5 fruit fly cellular contexts compared by ENCODE assay signal in the genomic region with DNA sequence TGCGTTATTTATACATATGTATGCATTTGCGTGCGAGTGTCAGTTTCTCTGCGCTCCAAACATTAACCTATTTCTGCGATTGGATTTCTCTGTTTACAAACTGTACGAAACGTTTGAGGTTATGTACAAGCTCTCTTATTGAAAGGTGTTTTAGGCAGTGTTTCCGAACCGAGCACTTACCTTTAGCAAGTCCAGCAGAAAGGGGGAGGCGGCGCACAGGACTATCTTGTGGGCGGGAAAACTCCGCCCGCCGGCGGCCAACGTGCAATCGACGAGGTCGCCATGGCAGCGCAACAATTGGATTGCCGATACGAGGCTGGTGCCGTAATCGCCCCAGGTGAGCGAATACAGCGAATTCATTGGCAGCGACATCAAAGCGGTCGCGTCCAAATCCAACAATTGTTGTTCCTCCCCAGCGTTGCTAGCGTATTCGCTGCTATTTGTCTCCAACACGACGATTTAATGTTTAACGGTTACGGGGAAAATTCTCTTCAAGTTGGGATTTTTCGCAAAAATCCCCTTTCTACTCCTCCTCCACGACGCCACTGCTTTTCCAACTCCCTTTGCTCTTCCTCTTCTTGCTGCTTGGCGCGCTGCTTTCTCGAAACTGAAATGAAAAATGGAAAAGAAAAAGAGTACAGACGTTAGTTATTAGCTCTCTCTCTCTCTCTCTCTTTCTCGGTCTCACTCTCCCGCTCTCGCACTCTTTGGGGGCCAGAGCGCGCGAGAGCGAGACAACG.
TF ChIP-seq lines count a peak whose summit lies in the region.

No protein-coding gene starts in this region.

TF ChIP-seq in whole organism, adult, 20 proteins besides CTCF, POLR2A, EP300 and RAD21 (continued from another document):
- TF ChIP-seq CG5204 (GFP tag; optimal IDR thresholded peaks at IDR 0.05; lab: Kevin White, UChicago) (peak; percentile 90), CG7101 (tag; optimal IDR thresholded peaks at IDR 0.05; lab: Kevin White, UChicago) (peak; percentile 88), toe (GFP tag; optimal IDR thresholded peaks at IDR 0.05; lab: Kevin White, UChicago) (peak; percentile 84), Hr96 (GFP tag; optimal IDR thresholded peaks at IDR 0.05; lab: Kevin White, UChicago) (peak; percentile 88)

TF ChIP-seq in whole organism, embryonic, 481 proteins besides CTCF, POLR2A, EP300 and RAD21 (continued from another document and continues in another):
- TF ChIP-seq CG11093 (GFP tag; IDR thresholded peaks at IDR 0.05; lab: Robert Waterston, UW) = peak; percentile 85; the same call in 2 of the 3 replicates
- TF ChIP-seq cwo (GFP tag; optimal IDR thresholded peaks at IDR 0.05; lab: Kevin White, UChicago) = peak; percentile 79
- peak; percentile 98 for TF ChIP-seq sens (GFP tag; lab: Kevin White, UChicago)
- TF ChIP-seq Doc2 (GFP tag; IDR thresholded peaks at IDR 0.05; lab: Robert Waterston, UW) = no peak; the same call in none of the 2 replicates
- TF ChIP-seq tx (GFP tag; optimal IDR thresholded peaks at IDR 0.05; lab: Kevin White, UChicago) = peak; percentile 89
- TF ChIP-seq da (GFP tag; optimal IDR thresholded peaks at IDR 0.05; lab: Kevin White, UChicago) = peak; percentile 63
- peak; percentile 92 for TF ChIP-seq CG11247 (GFP tag; IDR thresholded peaks at IDR 0.05; lab: Robert Waterston, UW)
- peak; percentile 84 for TF ChIP-seq Nf-YA (GFP tag; IDR thresholded peaks at IDR 0.05; lab: Robert Waterston, UW)
- TF ChIP-seq Doc3 (GFP tag; IDR thresholded peaks at IDR 0.05; lab: Robert Waterston, UW; ENCODE audit: partially characterized antibody) = no peak
- TF ChIP-seq CG6272 (GFP tag; IDR thresholded peaks at IDR 0.05; lab: Robert Waterston, UW) = peak; percentile 81
- TF ChIP-seq ssp (GFP tag; IDR thresholded peaks at IDR 0.05; lab: Robert Waterston, UW) = peak; percentile 76
- peak; percentile 84 for TF ChIP-seq CG4820 (GFP tag; optimal IDR thresholded peaks at IDR 0.05; lab: Kevin White, UChicago)
- peak; percentile 69 for TF ChIP-seq ro (GFP tag; IDR thresholded peaks at IDR 0.05; lab: Robert Waterston, UW)
- peak; percentile 64; the same call in 1 of the 2 replicates for TF ChIP-seq E2f2 (GFP tag; IDR thresholded peaks at IDR 0.05; lab: Robert Waterston, UW)
- peak; percentile 57 for TF ChIP-seq sima (GFP tag; optimal IDR thresholded peaks at IDR 0.05; lab: Kevin White, UChicago)
- peak; percentile 63 for TF ChIP-seq CG12236 (GFP tag; optimal IDR thresholded peaks at IDR 0.05; lab: Kevin White, UChicago)
- TF ChIP-seq MTF-1 (GFP tag; optimal IDR thresholded peaks at IDR 0.05; lab: Kevin White, UChicago; ENCODE audit: borderline replicate concordance) = peak; percentile 82
- 0 out of 2 replicates have a peak, but pooled peaks have one; percentile 57 for TF ChIP-seq danr (GFP tag; IDR thresholded peaks at IDR 0.05; lab: Robert Waterston, UW)
- no peak for TF ChIP-seq unc-4 (GFP tag; IDR thresholded peaks at IDR 0.05; lab: Robert Waterston, UW; ENCODE audit: partially characterized antibody)
- peak; percentile 66 for TF ChIP-seq en (GFP tag; optimal IDR thresholded peaks at IDR 0.05; lab: Kevin White, UChicago)
- peak; percentile 91 for TF ChIP-seq CG8944 (GFP tag; optimal IDR thresholded peaks at IDR 0.05; lab: Kevin White, UChicago)
- TF ChIP-seq CG17328 (GFP tag; IDR thresholded peaks at IDR 0.05; lab: Robert Waterston, UW) = peak; percentile 92
- peak; percentile 64 for TF ChIP-seq CG17829 (tag; optimal IDR thresholded peaks at IDR 0.05; lab: Kevin White, UChicago)
- peak; percentile 60 for TF ChIP-seq Ravus (GFP tag; IDR thresholded peaks at IDR 0.05; lab: Robert Waterston, UW)
- TF ChIP-seq dysf (GFP tag; IDR thresholded peaks at IDR 0.05; lab: Robert Waterston, UW) = peak; percentile 93
- peak; percentile 90 to 92 for TF ChIP-seq dpn (GFP tag; optimal IDR thresholded peaks at IDR 0.05; lab: Kevin White, UChicago)
- peak; percentile 88 for TF ChIP-seq maf-S (GFP tag; optimal IDR thresholded peaks at IDR 0.05; lab: Kevin White, UChicago)
- TF ChIP-seq klu (GFP tag; IDR thresholded peaks at IDR 0.05; lab: Robert Waterston, UW) = peak; percentile 84

TF ChIP-seq in whole organism, prepupa, 60 proteins besides CTCF, POLR2A, EP300 and RAD21 (continued from another document and continues in another):
- peak; percentile 95 for TF ChIP-seq CG8119 (GFP tag; IDR thresholded peaks at IDR 0.05; lab: Robert Waterston, UW)
- peak; percentile 89 for TF ChIP-seq CG11902 (GFP tag; optimal IDR thresholded peaks at IDR 0.05; lab: Kevin White, UChicago)
- peak; percentile 95 for TF ChIP-seq svp (GFP tag; lab: Kevin White, UChicago)
- TF ChIP-seq Sox15 (GFP tag; optimal IDR thresholded peaks at IDR 0.05; lab: Kevin White, UChicago) = peak; percentile 93
- TF ChIP-seq CG32006 (GFP tag; optimal IDR thresholded peaks at IDR 0.05; lab: Kevin White, UChicago) = peak; percentile 95
- peak; percentile 96 for TF ChIP-seq CG6163 (GFP tag; IDR thresholded peaks at IDR 0.05; lab: Robert Waterston, UW)
- peak; percentile 89 for TF ChIP-seq CG34406 (GFP tag; optimal IDR thresholded peaks at IDR 0.05; lab: Kevin White, UChicago)
- peak; percentile 90 for TF ChIP-seq Smox (GFP tag; optimal IDR thresholded peaks at IDR 0.05; lab: Kevin White, UChicago)
- TF ChIP-seq vri (GFP tag; optimal IDR thresholded peaks at IDR 0.05; lab: Kevin White, UChicago) = peak; percentile 86
- TF ChIP-seq CG11762 (GFP tag; optimal IDR thresholded peaks at IDR 0.05; lab: Kevin White, UChicago; ENCODE audit: insufficient read depth) = peak; percentile 91
- peak; percentile 93 for TF ChIP-seq dac (GFP tag; optimal IDR thresholded peaks at IDR 0.05; lab: Kevin White, UChicago)
- TF ChIP-seq dsx (GFP tag; optimal IDR thresholded peaks at IDR 0.05; lab: Kevin White, UChicago; ENCODE audit: poor library complexity, severe bottlenecking) = peak; percentile 64
- TF ChIP-seq fkh (GFP tag; optimal IDR thresholded peaks at IDR 0.05; lab: Kevin White, UChicago) = peak; percentile 81
- TF ChIP-seq CG9139 (GFP tag; optimal IDR thresholded peaks at IDR 0.05; lab: Kevin White, UChicago) = peak; percentile 58
- peak; percentile 33 to 74 for TF ChIP-seq ss (GFP tag; optimal IDR thresholded peaks at IDR 0.05; lab: Kevin White, UChicago)
- TF ChIP-seq Ets21C (GFP tag; optimal IDR thresholded peaks at IDR 0.05; lab: Kevin White, UChicago) = peak; percentile 84
- peak; percentile 93 for TF ChIP-seq OdsH (GFP tag; optimal IDR thresholded peaks at IDR 0.05; lab: Kevin White, UChicago)
- TF ChIP-seq CG10631 (GFP tag; optimal IDR thresholded peaks at IDR 0.05; lab: Kevin White, UChicago) = peak; percentile 91
- TF ChIP-seq Eip78C (GFP tag; lab: Kevin White, UChicago) = peak; percentile 97
- TF ChIP-seq CG3032 (tag; optimal IDR thresholded peaks at IDR 0.05; lab: Kevin White, UChicago) = peak; percentile 85
- peak; percentile 83 for TF ChIP-seq CG10669 (GFP tag; optimal IDR thresholded peaks at IDR 0.05; lab: Kevin White, UChicago)
- TF ChIP-seq fd59A (GFP tag; optimal IDR thresholded peaks at IDR 0.05; lab: Kevin White, UChicago) = peak; percentile 85
- peak; percentile 94 for TF ChIP-seq CG3919 (GFP tag; optimal IDR thresholded peaks at IDR 0.05; lab: Kevin White, UChicago)
- TF ChIP-seq Eip93F (GFP tag; optimal IDR thresholded peaks at IDR 0.05; lab: Kevin White, UChicago) = peak; percentile 2
- peak; percentile 89 for TF ChIP-seq acj6 (GFP tag; optimal IDR thresholded peaks at IDR 0.05; lab: Kevin White, UChicago)
- peak; percentile 90 for TF ChIP-seq Met (GFP tag; optimal IDR thresholded peaks at IDR 0.05; lab: Kevin White, UChicago)
- peak; percentile 96 for TF ChIP-seq Hr4 (GFP tag; optimal IDR thresholded peaks at IDR 0.05; lab: Kevin White, UChicago)
- TF ChIP-seq CG16779 (tag; optimal IDR thresholded peaks at IDR 0.05; lab: Kevin White, UChicago) = peak; percentile 34
- peak; percentile 86 for TF ChIP-seq CG8319 (GFP tag; optimal IDR thresholded peaks at IDR 0.05; lab: Kevin White, UChicago)
- TF ChIP-seq CG6808 (GFP tag; optimal IDR thresholded peaks at IDR 0.05; lab: Kevin White, UChicago) = peak; percentile 76

TF ChIP-seq in whole organism, pupa, 21 proteins besides CTCF, POLR2A, EP300 and RAD21 (continued from another document):
- TF ChIP-seq CG15710 (tag; optimal IDR thresholded peaks at IDR 0.05; lab: Kevin White, UChicago) (peak; percentile 83), CG8159 (tag; optimal IDR thresholded peaks at IDR 0.05; lab: Kevin White, UChicago) (peak; percentile 85)

TF ChIP-seq in whole organism, wandering third instar larva, 38 proteins besides CTCF, POLR2A, EP300 and RAD21 (continued from another document):
- TF ChIP-seq psq (GFP tag; optimal IDR thresholded peaks at IDR 0.05; lab: Kevin White, UChicago) = peak; percentile 78
- no peak for TF ChIP-seq lola (GFP tag; optimal IDR thresholded peaks at IDR 0.05; lab: Kevin White, UChicago)
- TF ChIP-seq Vsx2 (GFP tag; optimal IDR thresholded peaks at IDR 0.05; lab: Kevin White, UChicago; ENCODE audit: partially characterized antibody) = peak; percentile 92
- TF ChIP-seq dl (GFP tag; optimal IDR thresholded peaks at IDR 0.05; lab: Kevin White, UChicago; ENCODE audit: insufficient read depth in 1 of 2, partially characterized antibody in 2 of 2) = peak; percentile 82 to 95
- TF ChIP-seq rgr (GFP tag; optimal IDR thresholded peaks at IDR 0.05; lab: Kevin White, UChicago) = peak; percentile 93
- no peak for TF ChIP-seq Rel (GFP tag; optimal IDR thresholded peaks at IDR 0.05; lab: Kevin White, UChicago)
- TF ChIP-seq Rel (tag; optimal IDR thresholded peaks at IDR 0.05; lab: Kevin White, UChicago) = peak; percentile 36
- no peak for TF ChIP-seq Hr78 (GFP tag; optimal IDR thresholded peaks at IDR 0.05; lab: Kevin White, UChicago)
- TF ChIP-seq HLH106 (tag; optimal IDR thresholded peaks at IDR 0.05; lab: Kevin White, UChicago) = peak; percentile 87
- TF ChIP-seq CrebA (GFP tag; optimal IDR thresholded peaks at IDR 0.05; lab: Kevin White, UChicago; ENCODE audit: borderline replicate concordance) = no peak
- peak; percentile 89 for TF ChIP-seq ey (GFP tag; optimal IDR thresholded peaks at IDR 0.05; lab: Kevin White, UChicago)
- no peak for TF ChIP-seq Abd-B (GFP tag; optimal IDR thresholded peaks at IDR 0.05; lab: Kevin White, UChicago)
- TF ChIP-seq br (GFP tag; optimal IDR thresholded peaks at IDR 0.05; lab: Kevin White, UChicago) = peak; percentile 84
- peak; percentile 85 for TF ChIP-seq Sp1 (GFP tag; optimal IDR thresholded peaks at IDR 0.05; lab: Kevin White, UChicago)
- no peak for TF ChIP-seq GATAd (GFP tag; optimal IDR thresholded peaks at IDR 0.05; lab: Kevin White, UChicago)
- TF ChIP-seq foxo (GFP tag; optimal IDR thresholded peaks at IDR 0.05; lab: Kevin White, UChicago) = peak in 1 of 2 experiments; percentile 94
- TF ChIP-seq h (GFP tag; optimal IDR thresholded peaks at IDR 0.05; lab: Kevin White, UChicago) = peak; percentile 93
- peak; percentile 63 for TF ChIP-seq Hr83 (GFP tag; optimal IDR thresholded peaks at IDR 0.05; lab: Kevin White, UChicago; ENCODE audit: poor library complexity, severe bottlenecking)
